Fruit fly (Drosophila melanogaster): ENCODE results near the gene Golgin104.

Gene Golgin104

DNA sequence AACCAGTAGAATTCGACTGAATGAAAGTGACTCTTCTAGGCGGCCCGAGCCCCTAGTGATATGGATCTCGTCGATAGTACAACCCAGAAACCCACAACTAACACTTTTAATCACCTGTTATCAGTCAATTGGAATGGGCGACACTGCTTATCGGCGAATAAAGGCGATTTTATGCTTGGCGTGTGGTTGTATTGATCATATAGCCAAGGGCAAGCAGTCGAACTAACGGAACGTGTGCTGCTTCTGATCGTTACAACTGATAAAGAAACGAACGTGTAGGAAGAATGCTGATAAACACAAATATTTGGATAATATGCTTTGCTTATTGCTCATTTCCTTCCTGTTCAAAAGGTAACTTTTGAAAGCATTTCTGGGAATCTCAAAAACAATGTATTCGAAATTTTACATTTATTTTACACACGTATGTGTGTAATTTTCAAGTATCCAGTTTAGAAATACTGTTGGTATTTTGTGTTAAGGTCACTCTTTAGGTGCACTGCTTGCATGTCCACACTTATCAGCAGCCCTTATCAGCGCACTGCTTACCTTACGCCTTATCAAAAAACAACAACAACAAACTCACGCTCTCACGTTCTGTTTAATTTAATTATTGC lies 29.5 kb upstream of the Golgin104 start, which contains the start of gene Agpat4 (continued):
- TF ChIP-seq CG9817 (tag; optimal IDR thresholded peaks at IDR 0.05) (no peak), chm (GFP tag; IDR thresholded peaks at IDR 0.05) (no peak), ci (GFP tag; IDR thresholded peaks at IDR 0.05) (0 out of 3 replicates have a peak, but pooled peaks have one; percentile 3), ems (GFP tag; optimal IDR thresholded peaks at IDR 0.05) (no peak), ara (GFP tag; IDR thresholded peaks at IDR 0.05) (no peak), unpg (GFP tag; optimal IDR thresholded peaks at IDR 0.05) (no peak), E2f2 (GFP tag; IDR thresholded peaks at IDR 0.05) (peak; percentile 35), CG15011 (GFP tag; optimal IDR thresholded peaks at IDR 0.05) (no peak), slbo (GFP tag; IDR thresholded peaks at IDR 0.05) (no peak), CG18262 (tag; optimal IDR thresholded peaks at IDR 0.05) (no peak), CG14965 (GFP tag; optimal IDR thresholded peaks at IDR 0.05; ENCODE audit: borderline replicate concordance) (no peak), CG11093 (GFP tag; IDR thresholded peaks at IDR 0.05) (no peak), Gsc (GFP tag; IDR thresholded peaks at IDR 0.05) (no peak), CG4360 (GFP tag; IDR thresholded peaks at IDR 0.05) (peak; percentile 99), CG11696 (GFP tag; IDR thresholded peaks at IDR 0.05) (no peak), Lim3 (GFP tag; IDR thresholded peaks at IDR 0.05) (no peak), CG9609 (GFP tag; optimal IDR thresholded peaks at IDR 0.05) (no peak), CG8924 (tag; optimal IDR thresholded peaks at IDR 0.05) (no peak), CG7556 (GFP tag; optimal IDR thresholded peaks at IDR 0.05) (no peak), CG11398 (GFP tag; optimal IDR thresholded peaks at IDR 0.05) (no peak), Drgx (GFP tag; IDR thresholded peaks at IDR 0.05) (no peak), CG10366 (GFP tag; IDR thresholded peaks at IDR 0.05) (no peak), gem (tag; optimal IDR thresholded peaks at IDR 0.05) (no peak), sna (GFP tag; IDR thresholded peaks at IDR 0.05; ENCODE audit: partially characterized antibody) (no peak), NK7.1 (GFP tag; optimal IDR thresholded peaks at IDR 0.05) (no peak), CG1603 (tag; optimal IDR thresholded peaks at IDR 0.05) (peak; percentile 37), Hand (GFP tag; optimal IDR thresholded peaks at IDR 0.05) (no peak), Rx (GFP tag; IDR thresholded peaks at IDR 0.05) (no peak), CG10565 (GFP tag; optimal IDR thresholded peaks at IDR 0.05) (no peak), ap (GFP tag; IDR thresholded peaks at IDR 0.05) (no peak), abd-A (tag; optimal IDR thresholded peaks at IDR 0.05) (no peak), pros (GFP tag; optimal IDR thresholded peaks at IDR 0.05) (peak; percentile 21), cas (GFP tag; IDR thresholded peaks at IDR 0.05) (no peak), bsh (GFP tag; optimal IDR thresholded peaks at IDR 0.05) (no peak), Pdp1 (GFP tag; optimal IDR thresholded peaks at IDR 0.05) (peak in 1 of 2 experiments; percentile 16), CG34376 (GFP tag; optimal IDR thresholded peaks at IDR 0.05) (peak; percentile 95), CG7372 (GFP tag; IDR thresholded peaks at IDR 0.05) (no peak), CrebB (tag; optimal IDR thresholded peaks at IDR 0.05) (no peak), CG9437 (GFP tag; optimal IDR thresholded peaks at IDR 0.05) (peak; percentile 51), Myb (GFP tag; optimal IDR thresholded peaks at IDR 0.05) (peak; percentile 86), pfk (GFP tag; optimal IDR thresholded peaks at IDR 0.05) (no peak), ewg (GFP tag; optimal IDR thresholded peaks at IDR 0.05) (no peak), Bdp1 (GFP tag; optimal IDR thresholded peaks at IDR 0.05) (no peak), dati (GFP tag; IDR thresholded peaks at IDR 0.05) (no peak), HmgZ (tag; optimal IDR thresholded peaks at IDR 0.05) (peak; percentile 52), tgo (GFP tag; IDR thresholded peaks at IDR 0.05) (no peak), bab2 (GFP tag; optimal IDR thresholded peaks at IDR 0.05) (no peak), zen2 (GFP tag; IDR thresholded peaks at IDR 0.05; ENCODE audit: partially characterized antibody) (no peak), gfzf (GFP tag; optimal IDR thresholded peaks at IDR 0.05) (peak; percentile 87), CG7963 (GFP tag; IDR thresholded peaks at IDR 0.05; ENCODE audit: partially characterized antibody) (no peak), CG30403 (GFP tag; optimal IDR thresholded peaks at IDR 0.05) (no peak)
